Worm (Caenorhabditis elegans) whole organism, young adult: ENCODE results near the gene dyf-2.

Source experiments
- C06A6.2 ChIP-seq: fragments of 200-800 bp; sonication (Bioruptor generic); conservative IDR thresholded peaks from 2 replicates; pipeline ENCODE4 v1.3.6; 2022; ENCODE audit warnings: missing genetic modification characterization, missing compliant biosample characterization
- D2030.7 ChIP-seq: fragments of 200-800 bp; sonication (Bioruptor generic); IDR thresholded peaks from 2 replicates; pipeline ENCODE4 v1.3.6; 2022; ENCODE audit warnings: missing genetic modification reagents, missing genetic modification characterization, missing compliant biosample characterization
- F22D6.2 ChIP-seq: sonication (generic microtip); optimal IDR thresholded peaks from 2 replicates; lab custom pipeline; 2016; ENCODE audit warnings: mild to moderate bottlenecking, missing genetic modification characterization, missing compliant biosample characterization
- F49E8.2 ChIP-seq: sonication (generic microtip); optimal IDR thresholded peaks from 3 replicates; lab custom pipeline; 2017; ENCODE audit warnings: missing genetic modification characterization, mild to moderate bottlenecking, missing compliant biosample characterization, antibody characterized with exemption, moderate library complexity; ENCODE audit not compliant: insufficient read depth
- F55B11.4 ChIP-seq: sonication (generic microtip); optimal IDR thresholded peaks from 2 replicates; lab custom pipeline; 2016; ENCODE audit warnings: missing compliant biosample characterization, missing genetic modification characterization, borderline replicate concordance; ENCODE audit not compliant: insufficient read depth
- F57C9.4 ChIP-seq: sonication (generic microtip); optimal IDR thresholded peaks from 2 replicates; lab custom pipeline; 2017; ENCODE audit warnings: mild to moderate bottlenecking, missing genetic modification characterization, missing compliant biosample characterization
- K12H6.12 ChIP-seq: fragments of 200-800 bp; sonication (Bioruptor generic); optimal IDR thresholded peaks from 2 replicates; lab custom pipeline; 2018; ENCODE audit warnings: mild to moderate bottlenecking, missing genetic modification characterization, missing compliant biosample characterization
- Y53F4B.3 ChIP-seq: fragments of 200-800 bp; sonication (Bioruptor generic); IDR thresholded peaks from 2 replicates; pipeline ENCODE4 v1.3.6; 2022; ENCODE audit warnings: missing genetic modification reagents, missing genetic modification characterization, missing compliant biosample characterization
- ama-1 ChIP-seq, 3 experiments: fragments of 150-350 bp in 1 of 3; sonication (generic microtip) in 2 of 3; optimal IDR thresholded peaks; 2 replicates each; lab custom pipeline; 2014 to 2018; ENCODE audit warnings: missing biosample characterization in 2 of 3, missing genetic modification characterization in 2 of 3, missing genetic modification reagents in 2 of 3
- aptf-2 ChIP-seq: fragments of 200-800 bp; sonication (Bioruptor generic); conservative IDR thresholded peaks from 2 replicates; pipeline ENCODE4 v1.3.6; 2022; ENCODE audit warnings: missing genetic modification reagents, missing genetic modification characterization, missing compliant biosample characterization
- atf-7 ChIP-seq: sonication (generic microtip); optimal IDR thresholded peaks from 2 replicates; lab custom pipeline; 2017; ENCODE audit warnings: mild to moderate bottlenecking, missing genetic modification characterization, missing compliant biosample characterization
- attf-3 ChIP-seq: fragments of 200-800 bp; sonication (Bioruptor generic); conservative IDR thresholded peaks from 2 replicates; pipeline ENCODE4 v1.3.6; 2022; ENCODE audit warnings: missing genetic modification reagents, missing genetic modification characterization, missing compliant biosample characterization
- attf-6 ChIP-seq: fragments of 200-800 bp; sonication (Bioruptor generic); IDR thresholded peaks from 2 replicates; pipeline ENCODE4 v1.3.6; 2022; ENCODE audit warnings: missing genetic modification reagents, missing genetic modification characterization, missing compliant biosample characterization
- bed-1 ChIP-seq: fragments of 200-800 bp; sonication (Bioruptor generic); IDR thresholded peaks from 2 replicates; pipeline ENCODE4 v1.3.6; 2022; ENCODE audit warnings: missing genetic modification reagents, missing genetic modification characterization, missing compliant biosample characterization
- bed-2 ChIP-seq: fragments of 200-800 bp; sonication (Bioruptor generic); IDR thresholded peaks from 2 replicates; pipeline ENCODE4 v1.3.6; 2022; ENCODE audit warnings: missing genetic modification reagents, missing genetic modification characterization, missing compliant biosample characterization
- cebp-1 ChIP-seq, 2 experiments: fragments of 200-800 bp in 1 of 2; sonication (Bioruptor generic) in 1 of 2; sonication (generic microtip) in 1 of 2; IDR thresholded peaks in 1 of 2; optimal IDR thresholded peaks in 1 of 2; 2 replicates each; pipeline versions ENCODE4 v1.3.6 to Lab custom; 2017 to 2022; ENCODE audit warnings: missing compliant biosample characterization in 2 of 2, missing genetic modification characterization in 2 of 2, mild to moderate bottlenecking in 1 of 2, missing genetic modification reagents in 1 of 2, moderate library complexity in 1 of 2
- ceh-79 ChIP-seq: sonication (generic microtip); optimal IDR thresholded peaks from 2 replicates; lab custom pipeline; 2017; ENCODE audit warnings: mild to moderate bottlenecking, missing genetic modification characterization, missing compliant biosample characterization
- chd-7 ChIP-seq: sonication (generic microtip); optimal IDR thresholded peaks from 2 replicates; lab custom pipeline; 2016; ENCODE audit warnings: mild to moderate bottlenecking, missing genetic modification characterization, moderate library complexity, missing compliant biosample characterization
- dox-1 ChIP-seq: fragments of 200-800 bp; sonication (Bioruptor generic); IDR thresholded peaks from 2 replicates; pipeline ENCODE4 v1.3.6; 2022; ENCODE audit warnings: missing genetic modification reagents, missing genetic modification characterization, missing compliant biosample characterization
- dpl-1 ChIP-seq: fragments of 150-350 bp; optimal IDR thresholded peaks from 2 replicates; lab custom pipeline; 2014; ENCODE audit warnings: missing biosample characterization, missing genetic modification reagents, missing genetic modification characterization
- egl-18 ChIP-seq: fragments of 200-800 bp; sonication (Bioruptor generic); IDR thresholded peaks from 2 replicates; pipeline ENCODE4 v1.3.6; 2022; ENCODE audit warnings: missing genetic modification reagents, missing genetic modification characterization, missing compliant biosample characterization
- ekl-4 ChIP-seq: fragments of 200-800 bp; sonication (Bioruptor generic); IDR thresholded peaks from 2 replicates; pipeline ENCODE4 v1.3.6; 2022; ENCODE audit warnings: missing genetic modification reagents, missing genetic modification characterization, missing compliant biosample characterization
- ets-4 ChIP-seq: fragments of 200-800 bp; sonication (Bioruptor generic); optimal IDR thresholded peaks from 2 replicates; lab custom pipeline; 2018; ENCODE audit warnings: mild to moderate bottlenecking, missing genetic modification characterization, missing compliant biosample characterization
- madf-8 ChIP-seq: fragments of 200-800 bp; sonication (Bioruptor generic); conservative IDR thresholded peaks from 2 replicates; pipeline ENCODE4 v1.3.6; 2022; ENCODE audit warnings: missing genetic modification reagents, missing genetic modification characterization, missing compliant biosample characterization
- mcd-1 ChIP-seq: fragments of 200-800 bp; sonication (Bioruptor generic); IDR thresholded peaks from 2 replicates; pipeline ENCODE4 v1.3.6; 2022; ENCODE audit warnings: missing genetic modification reagents, missing genetic modification characterization, missing compliant biosample characterization
- mel-28 ChIP-seq: sonication (generic microtip); optimal IDR thresholded peaks from 2 replicates; lab custom pipeline; 2016; ENCODE audit warnings: borderline replicate concordance, mild to moderate bottlenecking, missing genetic modification characterization, missing compliant biosample characterization
- mes-4 ChIP-seq: sonication (generic microtip); optimal IDR thresholded peaks from 2 replicates; lab custom pipeline; 2016; ENCODE audit warnings: missing genotype, missing genetic modification characterization, missing compliant biosample characterization
- nhr-80 ChIP-seq: sonication (generic microtip); optimal IDR thresholded peaks from 2 replicates; lab custom pipeline; 2016; ENCODE audit warnings: missing genetic modification characterization, missing compliant biosample characterization
- sea-2 ChIP-seq: fragments of 200-800 bp; sonication (Bioruptor generic); IDR thresholded peaks from 2 replicates; pipeline ENCODE4 v1.3.6; 2022; ENCODE audit warnings: missing genetic modification characterization, missing compliant biosample characterization
- snpc-4 ChIP-seq, 5 experiments: fragments of 150-350 bp in 1 of 5; sonication (generic microtip) in 4 of 5; optimal IDR thresholded peaks; 2 replicates each; lab custom pipeline; 2014 to 2018; ENCODE audit warnings: missing genetic modification characterization in 5 of 5, missing biosample characterization in 3 of 5, antibody characterized with exemption in 2 of 5, mild to moderate bottlenecking in 2 of 5, missing compliant biosample characterization in 2 of 5, missing genotype in 2 of 5, moderate library complexity in 2 of 5, missing genetic modification reagents in 1 of 5
- somi-1 ChIP-seq: fragments of 200-800 bp; sonication (Bioruptor generic); optimal IDR thresholded peaks from 2 replicates; lab custom pipeline; 2018; ENCODE audit warnings: mild to moderate bottlenecking, missing genetic modification characterization, missing compliant biosample characterization
- tbp1 ChIP-seq: fragments of 200-800 bp; sonication (Bioruptor generic); optimal IDR thresholded peaks from 2 replicates; lab custom pipeline; 2018; ENCODE audit warnings: mild to moderate bottlenecking, missing genetic modification characterization, missing compliant biosample characterization
- tbx-9 ChIP-seq: sonication (generic microtip); optimal IDR thresholded peaks from 2 replicates; lab custom pipeline; 2016; ENCODE audit warnings: borderline replicate concordance, missing genetic modification characterization, inconsistent platforms, missing compliant biosample characterization
- unc-130 ChIP-seq: sonication (generic microtip); optimal IDR thresholded peaks from 2 replicates; lab custom pipeline; 2016; ENCODE audit warnings: missing genetic modification reagents, missing genetic modification characterization, missing compliant biosample characterization
- unc-62 ChIP-seq: fragments of 150-350 bp; optimal IDR thresholded peaks from 2 replicates; lab custom pipeline; 2014; ENCODE audit warnings: missing biosample characterization, missing genetic modification reagents, missing genetic modification characterization
- xnd-1 ChIP-seq: sonication (generic microtip); optimal IDR thresholded peaks from 2 replicates; lab custom pipeline; 2016; ENCODE audit warnings: missing genotype, missing genetic modification reagents, missing genetic modification characterization, missing compliant biosample characterization
- ztf-26 ChIP-seq: sonication (generic microtip); optimal IDR thresholded peaks from 2 replicates; lab custom pipeline; 2017; ENCODE audit warnings: missing genetic modification characterization, missing compliant biosample characterization
- ztf-28 ChIP-seq: fragments of 200-800 bp; sonication (Bioruptor generic); IDR thresholded peaks from 2 replicates; pipeline ENCODE4 v1.3.6; 2022; ENCODE audit warnings: missing genetic modification reagents, missing genetic modification characterization, missing compliant biosample characterization
- ztf-3 ChIP-seq: fragments of 200-800 bp; sonication (Bioruptor generic); optimal IDR thresholded peaks from 2 replicates; lab custom pipeline; 2018; ENCODE audit warnings: mild to moderate bottlenecking, missing genetic modification characterization, missing compliant biosample characterization

The dyf-2 gene

DNA sequence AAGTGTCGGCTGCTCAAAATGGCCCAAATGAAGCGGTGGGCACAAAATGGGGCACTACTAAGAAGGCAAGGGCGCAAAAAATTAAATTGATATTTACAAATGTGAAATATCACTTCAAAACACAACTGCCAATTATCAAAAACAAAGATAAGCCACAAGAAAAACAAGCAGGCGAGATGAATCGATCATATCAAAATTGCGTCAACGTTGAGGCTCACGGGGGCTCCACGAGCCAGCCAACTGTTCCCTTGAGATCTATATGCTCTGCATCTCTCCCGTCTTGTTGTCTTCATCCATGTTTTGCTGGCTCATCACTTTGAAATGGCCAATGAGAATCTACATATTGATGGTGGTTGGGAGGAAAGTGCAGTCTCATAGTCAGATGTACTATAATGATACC is 51.0 kb downstream of the dyf-2 start:
- TF ChIP-seq ztf-3 (GFP tag; lab: Kevin White, UChicago) (no peak), attf-3 (GFP tag; lab: Robert Waterston, UW) (no peak), Y53F4B.3 (GFP tag; lab: Robert Waterston, UW) (no peak), ztf-28 (GFP tag; lab: Robert Waterston, UW) (no peak), somi-1 (no peak), ceh-79 (no peak), snpc-4 (GFP tag; optimal IDR thresholded peaks at IDR 0.05; lab: Kevin White, UChicago) (no peak), snpc-4 (tag; optimal IDR thresholded peaks at IDR 0.05; lab: Kevin White, UChicago) (peak in 1 of 4 experiments; percentile 1), dox-1 (GFP tag; lab: Robert Waterston, UW) (no peak)

- TF ChIP-seq ztf-28 (GFP tag; lab: Robert Waterston, UW) (no peak), atf-7 (tag; lab: Kevin White, UChicago) (no peak), tbp1 (no peak), unc-130 (GFP tag; lab: Kevin White, UChicago) (no peak), C06A6.2 (GFP tag; lab: Robert Waterston, UW) (no peak), mel-28 (tag; lab: Kevin White, UChicago) (no peak), mes-4 (tag; lab: Kevin White, UChicago) (no peak), F22D6.2 (tag; lab: Kevin White, UChicago) (no peak), ztf-26 (tag; lab: Kevin White, UChicago) (no peak), ama-1 (optimal IDR thresholded peaks at IDR 0.05; lab: Kevin White, UChicago) (no peak), ama-1 (GFP tag; optimal IDR thresholded peaks at IDR 0.05; lab: Kevin White, UChicago) (no peak), ekl-4 (GFP tag; lab: Robert Waterston, UW) (no peak), K12H6.12 (no peak), dpl-1 (GFP tag; lab: Kevin White, UChicago) (no peak), attf-6 (GFP tag; lab: Robert Waterston, UW) (no peak), aptf-2 (GFP tag; lab: Robert Waterston, UW) (no peak), F55B11.4 (tag; lab: Kevin White, UChicago) (no peak), tbx-9 (tag; lab: Kevin White, UChicago) (no peak)
Measured at ce11 chrIII:13633826-13634225, 52.4 kb downstream of the dyf-2 start.

DNA sequence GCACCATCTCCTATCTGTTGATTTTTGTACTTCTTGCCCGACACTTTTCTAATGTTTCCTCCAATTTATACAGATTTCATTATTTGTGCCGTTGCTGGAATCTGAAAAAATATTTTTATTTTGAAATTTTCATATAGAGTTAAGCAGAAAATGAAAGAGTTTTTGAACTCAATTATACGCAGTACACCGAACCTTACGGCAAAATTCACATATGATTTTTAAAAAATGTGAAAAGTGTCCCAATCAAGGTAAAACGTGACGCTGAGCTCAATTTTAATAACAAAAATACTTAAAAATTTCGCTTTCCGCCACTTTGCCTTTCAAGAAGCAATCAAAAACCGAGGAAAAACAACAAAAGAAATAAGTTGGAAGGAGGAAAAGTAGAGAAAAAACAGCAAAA is 55.5 kb downstream of the dyf-2 start, which contains the start of gene arrd-17:
TSS of gene arrd-17 (minus strand) at position 101 of the 400 bp plus-strand sequence.
- TF ChIP-seq dox-1 (GFP tag; lab: Robert Waterston, UW), result no peak
- no peak for TF ChIP-seq egl-18 (GFP tag; lab: Robert Waterston, UW)

ce11 chrIII:13626692-13627091 is 59.6 kb downstream of the dyf-2 start, which contains the start of gene T12D8.5:
Gene T12D8.5, minus strand, starts transcription at chrIII:13626786.
- TF ChIP-seq nhr-80 (tag; lab: Kevin White, UChicago) (peak; percentile 39), D2030.7 (GFP tag; lab: Robert Waterston, UW) (no peak), attf-3 (GFP tag; lab: Robert Waterston, UW) (no peak)

DNA sequence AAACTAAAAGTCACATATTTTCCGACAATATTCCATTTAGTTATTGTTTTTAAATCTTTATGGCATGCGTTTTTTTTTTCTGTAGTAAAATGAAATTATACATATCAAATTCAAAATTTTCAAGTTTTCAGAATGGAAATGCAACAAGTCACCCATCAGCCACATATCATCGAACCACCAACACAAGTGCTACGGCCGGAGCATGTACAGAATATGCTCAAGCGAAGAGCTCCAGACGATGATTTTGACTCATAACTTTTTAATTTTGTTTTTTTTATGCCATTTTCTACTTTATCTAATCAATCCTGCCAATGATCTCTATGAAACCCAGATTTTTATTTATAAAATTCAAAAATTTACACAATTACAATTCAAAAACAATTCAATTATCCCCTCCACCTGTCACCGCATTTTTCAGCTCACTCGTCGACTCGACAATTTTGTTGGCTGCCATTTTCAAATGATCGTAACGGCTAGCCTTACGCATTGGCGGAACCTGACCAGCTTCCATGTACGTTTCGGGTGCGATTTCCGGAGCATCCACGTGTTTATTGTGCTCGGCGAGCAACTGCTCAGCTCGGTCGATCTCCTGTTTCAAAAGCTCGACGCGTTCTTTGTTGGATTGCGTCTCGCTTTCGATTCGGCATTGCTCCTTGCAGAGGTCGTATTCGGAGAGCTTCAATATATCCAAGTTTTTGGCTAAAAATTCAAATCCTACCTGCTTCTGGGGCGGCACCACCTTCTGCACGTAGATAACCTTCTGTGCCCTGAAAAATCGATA is 60.4 kb downstream of the dyf-2 start:
- no peak for TF ChIP-seq xnd-1 (tag; lab: Kevin White, UChicago)
- no peak for TF ChIP-seq F49E8.2
- TF ChIP-seq mel-28 (tag; lab: Kevin White, UChicago), result no peak
- no peak for TF ChIP-seq unc-62 (GFP tag; lab: Kevin White, UChicago)
- peak; percentile 46 for TF ChIP-seq mcd-1 (GFP tag; lab: Robert Waterston, UW)
- TF ChIP-seq cebp-1 (GFP tag; IDR thresholded peaks at IDR 0.05; lab: Robert Waterston, UW), result 0 out of 2 replicates have a peak, but pooled peaks have one; percentile 7
- TF ChIP-seq cebp-1 (tag; optimal IDR thresholded peaks at IDR 0.05; lab: Kevin White, UChicago), result peak; percentile 53
- TF ChIP-seq madf-8 (GFP tag; lab: Robert Waterston, UW), result no peak
- peak; percentile 69 for TF ChIP-seq dox-1 (GFP tag; lab: Robert Waterston, UW)
- TF ChIP-seq bed-1 (GFP tag; lab: Robert Waterston, UW), result 0 out of 2 replicates have a peak, but pooled peaks have one; percentile 58
- peak; percentile 11 for TF ChIP-seq chd-7 (tag; lab: Kevin White, UChicago)
- no peak for TF ChIP-seq sea-2
- TF ChIP-seq ets-4, result no peak
- peak; percentile 7 for TF ChIP-seq F57C9.4 (tag; lab: Kevin White, UChicago)
- no peak for TF ChIP-seq bed-2 (GFP tag; lab: Robert Waterston, UW)
